1 fruit fly cellular context compared by ENCODE assay signal in genomic region chr2L:5799435-5800387, dm6.
TF ChIP-seq lines count a peak whose summit lies in the region.

CG9171 (minus strand) TSS chr2L:5800253.

TF ChIP-seq in whole organism, embryonic, 481 proteins besides CTCF, POLR2A, EP300 and RAD21 (continued from another document):
- TF ChIP-seq CG13123 (GFP tag; optimal IDR thresholded peaks at IDR 0.05; lab: Kevin White, UChicago) (peak; percentile 38), Bdp1 (GFP tag; optimal IDR thresholded peaks at IDR 0.05; lab: Kevin White, UChicago) (peak; percentile 16), CG6854 (GFP tag; optimal IDR thresholded peaks at IDR 0.05; lab: Kevin White, UChicago) (no peak), CG12236 (GFP tag; optimal IDR thresholded peaks at IDR 0.05; lab: Kevin White, UChicago) (no peak), CoRest (tag; optimal IDR thresholded peaks at IDR 0.05; lab: Kevin White, UChicago) (peak; percentile 50), Hey (tag; optimal IDR thresholded peaks at IDR 0.05; lab: Kevin White, UChicago) (peak; percentile 27), Mes4 (GFP tag; optimal IDR thresholded peaks at IDR 0.05; lab: Kevin White, UChicago) (no peak), CG2129 (GFP tag; IDR thresholded peaks at IDR 0.05; lab: Robert Waterston, UW; ENCODE audit: partially characterized antibody) (no peak), CG16815 (GFP tag; optimal IDR thresholded peaks at IDR 0.05; lab: Kevin White, UChicago) (no peak), CG32767 (GFP tag; IDR thresholded peaks at IDR 0.05; lab: Robert Waterston, UW) (no peak), CG8944 (GFP tag; optimal IDR thresholded peaks at IDR 0.05; lab: Kevin White, UChicago) (no peak), tx (GFP tag; optimal IDR thresholded peaks at IDR 0.05; lab: Kevin White, UChicago) (no peak), CG7987 (GFP tag; optimal IDR thresholded peaks at IDR 0.05; lab: Kevin White, UChicago) (peak; percentile 10), BEAF-32 (GFP tag; optimal IDR thresholded peaks at IDR 0.05; lab: Kevin White, UChicago) (peak; percentile 54), eve (GFP tag; optimal IDR thresholded peaks at IDR 0.05; lab: Kevin White, UChicago) (no peak), slou (GFP tag; optimal IDR thresholded peaks at IDR 0.05; lab: Kevin White, UChicago) (no peak), CG12071 (GFP tag; optimal IDR thresholded peaks at IDR 0.05; lab: Kevin White, UChicago) (no peak), CG16813 (GFP tag; IDR thresholded peaks at IDR 0.05; lab: Robert Waterston, UW; ENCODE audit: partially characterized antibody) (no peak; the same call in 2 of the 3 replicates), CG10209 (GFP tag; optimal IDR thresholded peaks at IDR 0.05; lab: Kevin White, UChicago) (no peak), CG8290 (GFP tag; optimal IDR thresholded peaks at IDR 0.05; lab: Kevin White, UChicago) (peak; percentile 62), CG8290 (tag; optimal IDR thresholded peaks at IDR 0.05; lab: Kevin White, UChicago) (peak in 1 of 2 experiments; percentile 88), CG8478 (optimal IDR thresholded peaks at IDR 0.05; lab: Kevin White, UChicago) (no peak), sim (GFP tag; IDR thresholded peaks at IDR 0.05; lab: Robert Waterston, UW) (no peak), Adf1 (GFP tag; IDR thresholded peaks at IDR 0.05; lab: Robert Waterston, UW) (no peak), B-H2 (GFP tag; optimal IDR thresholded peaks at IDR 0.05; lab: Kevin White, UChicago) (peak; percentile 45), gro (GFP tag; optimal IDR thresholded peaks at IDR 0.05; lab: Kevin White, UChicago) (peak; percentile 55), Bgb (GFP tag; IDR thresholded peaks at IDR 0.05; lab: Robert Waterston, UW; ENCODE audit: partially characterized antibody) (peak; percentile 63; the same call in 1 of the 2 replicates), Sox102F (GFP tag; optimal IDR thresholded peaks at IDR 0.05; lab: Kevin White, UChicago) (peak; percentile 24), CG2202 (tag; optimal IDR thresholded peaks at IDR 0.05; lab: Kevin White, UChicago) (no peak), CG2875 (GFP tag; optimal IDR thresholded peaks at IDR 0.05; lab: Kevin White, UChicago) (no peak), HHEX (GFP tag; optimal IDR thresholded peaks at IDR 0.05; lab: Kevin White, UChicago) (peak; percentile 5), CG9727 (GFP tag; optimal IDR thresholded peaks at IDR 0.05; lab: Kevin White, UChicago) (peak; percentile 9), trem (tag; optimal IDR thresholded peaks at IDR 0.05; lab: Kevin White, UChicago) (peak; percentile 71), CG2712 (tag; optimal IDR thresholded peaks at IDR 0.05; lab: Kevin White, UChicago) (peak; percentile 57), CG14014 (GFP tag; IDR thresholded peaks at IDR 0.05; lab: Robert Waterston, UW) (peak; percentile 40; the same call in 1 of the 2 replicates), sna (GFP tag; IDR thresholded peaks at IDR 0.05; lab: Robert Waterston, UW; ENCODE audit: partially characterized antibody) (0 out of 2 replicates have a peak, but pooled peaks have one; percentile 32), Camta (GFP tag; optimal IDR thresholded peaks at IDR 0.05; lab: Kevin White, UChicago) (no peak), Dbx (GFP tag; IDR thresholded peaks at IDR 0.05; lab: Robert Waterston, UW) (peak; percentile 53; the same call in 2 of the 3 replicates), gfzf (GFP tag; optimal IDR thresholded peaks at IDR 0.05; lab: Kevin White, UChicago) (peak; percentile 95), br (optimal IDR thresholded peaks at IDR 0.05; lab: Kevin White, UChicago) (no peak), ken (GFP tag; IDR thresholded peaks at IDR 0.05; lab: Robert Waterston, UW) (peak; percentile 23; the same call in 2 of the 3 replicates), E2f2 (GFP tag; IDR thresholded peaks at IDR 0.05; lab: Robert Waterston, UW) (peak; percentile 64), CG31365 (tag; optimal IDR thresholded peaks at IDR 0.05; lab: Kevin White, UChicago) (no peak), az2 (GFP tag; optimal IDR thresholded peaks at IDR 0.05; lab: Kevin White, UChicago) (no peak), cas (GFP tag; IDR thresholded peaks at IDR 0.05; lab: Robert Waterston, UW) (no peak), Dfd (GFP tag; optimal IDR thresholded peaks at IDR 0.05; lab: Kevin White, UChicago) (peak in 1 of 2 experiments; percentile 26), shn (GFP tag; optimal IDR thresholded peaks at IDR 0.05; lab: Kevin White, UChicago) (no peak), CG18619 (GFP tag; optimal IDR thresholded peaks at IDR 0.05; lab: Kevin White, UChicago) (no peak), vnd (GFP tag; IDR thresholded peaks at IDR 0.05; lab: Robert Waterston, UW; ENCODE audit: partially characterized antibody) (no peak), ewg (GFP tag; optimal IDR thresholded peaks at IDR 0.05; lab: Kevin White, UChicago) (peak; percentile 27), Ptx1 (GFP tag; IDR thresholded peaks at IDR 0.05; lab: Robert Waterston, UW) (no peak), CG10543 (GFP tag; optimal IDR thresholded peaks at IDR 0.05; lab: Kevin White, UChicago) (peak; percentile 44), caup (GFP tag; optimal IDR thresholded peaks at IDR 0.05; lab: Kevin White, UChicago; ENCODE audit: severe bottlenecking) (peak; percentile 13), CG3065 (GFP tag; optimal IDR thresholded peaks at IDR 0.05; lab: Kevin White, UChicago) (peak; percentile 64), CG12942 (GFP tag; optimal IDR thresholded peaks at IDR 0.05; lab: Kevin White, UChicago) (no peak), CG3995 (GFP tag; optimal IDR thresholded peaks at IDR 0.05; lab: Kevin White, UChicago) (no peak), bbx (GFP tag; IDR thresholded peaks at IDR 0.05; lab: Robert Waterston, UW; ENCODE audit: partially characterized antibody) (peak; percentile 67), Deaf1 (tag; optimal IDR thresholded peaks at IDR 0.05; lab: Kevin White, UChicago) (peak; percentile 54), prd (optimal IDR thresholded peaks at IDR 0.05; lab: Kevin White, UChicago) (no peak), prd (GFP tag; IDR thresholded peaks at IDR 0.05; lab: Robert Waterston, UW) (peak; percentile 39), E2f1 (GFP tag; IDR thresholded peaks at IDR 0.05; lab: Robert Waterston, UW) (no peak), pb (GFP tag; optimal IDR thresholded peaks at IDR 0.05; lab: Kevin White, UChicago) (peak; percentile 15), schlank (tag; optimal IDR thresholded peaks at IDR 0.05; lab: Kevin White, UChicago) (peak; percentile 0), inv (GFP tag; IDR thresholded peaks at IDR 0.05; lab: Robert Waterston, UW; ENCODE audit: partially characterized antibody) (no peak; the same call in 1 of the 2 replicates), HmgD (GFP tag; optimal IDR thresholded peaks at IDR 0.05; lab: Kevin White, UChicago) (no peak), slbo (GFP tag; IDR thresholded peaks at IDR 0.05; lab: Robert Waterston, UW) (peak; percentile 41), Asciz (GFP tag; optimal IDR thresholded peaks at IDR 0.05; lab: Kevin White, UChicago) (no peak), Ada2b (GFP tag; IDR thresholded peaks at IDR 0.05; lab: Robert Waterston, UW) (0 out of 2 replicates have a peak, but pooled peaks have one; percentile 14), CrebB (tag; optimal IDR thresholded peaks at IDR 0.05; lab: Kevin White, UChicago) (no peak), Blimp-1 (GFP tag; optimal IDR thresholded peaks at IDR 0.05; lab: Kevin White, UChicago) (no peak), sd (tag; optimal IDR thresholded peaks at IDR 0.05; lab: Kevin White, UChicago) (peak; percentile 59), Dref (GFP tag; IDR thresholded peaks at IDR 0.05; lab: Robert Waterston, UW) (peak; percentile 66), ato (GFP tag; IDR thresholded peaks at IDR 0.05; lab: Robert Waterston, UW; ENCODE audit: partially characterized antibody) (no peak), CG9932 (GFP tag; IDR thresholded peaks at IDR 0.05; lab: Robert Waterston, UW) (peak; percentile 65), pan (optimal IDR thresholded peaks at IDR 0.05; lab: Kevin White, UChicago) (no peak), pan (GFP tag; optimal IDR thresholded peaks at IDR 0.05 in 1 of 2, IDR thresholded peaks at IDR 0.05 in 1 of 2) (peak in 1 of 2 experiments; percentile 52), CG14441 (GFP tag; IDR thresholded peaks at IDR 0.05; lab: Robert Waterston, UW) (0 out of 2 replicates have a peak, but pooled peaks have one; percentile 9), ap (GFP tag; IDR thresholded peaks at IDR 0.05; lab: Robert Waterston, UW) (no peak), Hsf (GFP tag; optimal IDR thresholded peaks at IDR 0.05; lab: Kevin White, UChicago) (peak; percentile 3), CG12744 (GFP tag; optimal IDR thresholded peaks at IDR 0.05; lab: Kevin White, UChicago) (peak; percentile 10), CG31441 (GFP tag; IDR thresholded peaks at IDR 0.05; lab: Robert Waterston, UW) (peak; percentile 51; the same call in 1 of the 2 replicates), chif (GFP tag; optimal IDR thresholded peaks at IDR 0.05; lab: Kevin White, UChicago) (no peak), CG11085 (GFP tag; IDR thresholded peaks at IDR 0.05; lab: Robert Waterston, UW) (no peak), CG18599 (GFP tag; optimal IDR thresholded peaks at IDR 0.05; lab: Kevin White, UChicago) (peak; percentile 24), gem (tag; optimal IDR thresholded peaks at IDR 0.05; lab: Kevin White, UChicago) (no peak), CG14050 (GFP tag; IDR thresholded peaks at IDR 0.05; lab: Robert Waterston, UW) (no peak), emc (GFP tag; optimal IDR thresholded peaks at IDR 0.05; lab: Kevin White, UChicago) (no peak), sc (optimal IDR thresholded peaks at IDR 0.05; lab: Kevin White, UChicago) (no peak), sc (GFP tag; optimal IDR thresholded peaks at IDR 0.05; lab: Kevin White, UChicago) (no peak), CG11696 (GFP tag; IDR thresholded peaks at IDR 0.05; lab: Robert Waterston, UW) (0 out of 2 replicates have a peak, but pooled peaks have one; percentile 51), CG32772 (GFP tag; IDR thresholded peaks at IDR 0.05; lab: Robert Waterston, UW) (peak; percentile 57; the same call in 1 of the 2 replicates), Dip3 (GFP tag; optimal IDR thresholded peaks at IDR 0.05; lab: Kevin White, UChicago) (no peak), CG9609 (GFP tag; optimal IDR thresholded peaks at IDR 0.05; lab: Kevin White, UChicago) (no peak), Sox100B (GFP tag; optimal IDR thresholded peaks at IDR 0.05; lab: Kevin White, UChicago) (no peak), tio (GFP tag; optimal IDR thresholded peaks at IDR 0.05; lab: Kevin White, UChicago) (no peak), Rx (GFP tag; IDR thresholded peaks at IDR 0.05; lab: Robert Waterston, UW) (no peak), D19A (tag; optimal IDR thresholded peaks at IDR 0.05; lab: Kevin White, UChicago) (no peak), zfh2 (GFP tag; optimal IDR thresholded peaks at IDR 0.05; lab: Kevin White, UChicago) (no peak), ara (GFP tag; IDR thresholded peaks at IDR 0.05; lab: Robert Waterston, UW) (no peak; the same call in 1 of the 2 replicates), maf-S (GFP tag; optimal IDR thresholded peaks at IDR 0.05; lab: Kevin White, UChicago) (no peak), Dip2 (GFP tag; IDR thresholded peaks at IDR 0.05; lab: Robert Waterston, UW) (no peak), unc-4 (GFP tag; IDR thresholded peaks at IDR 0.05; lab: Robert Waterston, UW; ENCODE audit: partially characterized antibody) (0 out of 2 replicates have a peak, but pooled peaks have one; percentile 36), CG17568 (GFP tag; optimal IDR thresholded peaks at IDR 0.05; lab: Kevin White, UChicago) (no peak), CG42726 (GFP tag; IDR thresholded peaks at IDR 0.05; lab: Robert Waterston, UW; ENCODE audit: partially characterized antibody) (peak; percentile 65), Fer3 (tag; optimal IDR thresholded peaks at IDR 0.05; lab: Kevin White, UChicago) (no peak), nerfin-1 (tag; optimal IDR thresholded peaks at IDR 0.05; lab: Kevin White, UChicago) (peak; percentile 6), CG7357 (GFP tag; IDR thresholded peaks at IDR 0.05; lab: Robert Waterston, UW) (peak; percentile 98), CG10274 (GFP tag; optimal IDR thresholded peaks at IDR 0.05; lab: Kevin White, UChicago) (no peak), CG16863 (GFP tag; optimal IDR thresholded peaks at IDR 0.05; lab: Kevin White, UChicago) (no peak), Nf-YC (tag; optimal IDR thresholded peaks at IDR 0.05; lab: Kevin White, UChicago) (peak; percentile 61), CG2889 (GFP tag; IDR thresholded peaks at IDR 0.05; lab: Robert Waterston, UW) (peak; percentile 96), CG4404 (GFP tag; IDR thresholded peaks at IDR 0.05; lab: Robert Waterston, UW) (no peak)
